Worm (Caenorhabditis elegans) whole organism, mixed stage, embryonic: Measurements from ENCODE around the gene Y51H7C.41.

Experiments
- bed-3 ChIP-seq: fragments of 200-800 bp; sonication (Bioruptor generic); optimal IDR thresholded peaks from 3 replicates; lab custom pipeline; 2018; ENCODE audit warnings: mild to moderate bottlenecking, missing genetic modification characterization, moderate library complexity, missing compliant biosample characterization
- lsy-2 ChIP-seq: fragments of 150-350 bp; optimal IDR thresholded peaks from 2 replicates; lab custom pipeline; 2014; ENCODE audit warnings: missing biosample characterization, missing genetic modification characterization
- mab-5 ChIP-seq: fragments of 150-350 bp; optimal IDR thresholded peaks from 2 replicates; lab custom pipeline; 2014; ENCODE audit warnings: missing biosample characterization, missing genetic modification characterization
- mls-2 ChIP-seq: sonication (generic microtip); optimal IDR thresholded peaks from 2 replicates; lab custom pipeline; 2016; ENCODE audit warnings: mild to moderate bottlenecking, missing genetic modification characterization, moderate library complexity, missing compliant biosample characterization
- nhr-237 ChIP-seq: fragments of 150-350 bp; optimal IDR thresholded peaks from 2 replicates; lab custom pipeline; 2014; ENCODE audit warnings: missing biosample characterization, missing genetic modification characterization
- tbx-8 ChIP-seq: fragments of 200-800 bp; sonication (Bioruptor generic); optimal IDR thresholded peaks from 2 replicates; lab custom pipeline; 2018; ENCODE audit warnings: mild to moderate bottlenecking, missing genetic modification characterization, moderate library complexity, missing compliant biosample characterization
- unc-120 ChIP-seq: sonication (generic microtip); optimal IDR thresholded peaks from 2 replicates; lab custom pipeline; 2017; ENCODE audit warnings: missing genetic modification characterization, missing compliant biosample characterization; ENCODE audit not compliant: poor library complexity, severe bottlenecking
- unc-62 ChIP-seq: fragments of 150-350 bp; optimal IDR thresholded peaks from 2 replicates; lab custom pipeline; 2014; ENCODE audit warnings: missing biosample characterization, missing genetic modification reagents, missing genetic modification characterization

ce11 chrII:1411372-1411771 lies 8.3 kb downstream of the Y51H7C.41 start, which contains the start of gene Y51H7C.9:
- TF ChIP-seq tbx-8 (GFP tag; lab: Kevin White, UChicago) (no peak), bed-3 (GFP tag; lab: Kevin White, UChicago) (no peak), unc-62 (GFP tag; lab: Kevin White, UChicago) (no peak), nhr-237 (tag; lab: Kevin White, UChicago) (no peak), lsy-2 (no peak), unc-120 (tag; lab: Kevin White, UChicago) (no peak), mab-5 (tag; lab: Kevin White, UChicago) (no peak), mls-2 (tag; lab: Kevin White, UChicago) (no peak)
